Fruit fly (Drosophila melanogaster) whole organism, pupa: ENCODE measurements around the gene Polr2J.

Source experiments
- CG10348 ChIP-seq: fragments of 200-800 bp; sonication (Bioruptor generic); IDR thresholded peaks from 2 replicates; pipeline ENCODE4 v1.3.6; 2022; ENCODE audit warnings: missing biosample characterization, missing genetic modification characterization
- CG12605 ChIP-seq: fragments of 200-800 bp; sonication (Bioruptor generic); IDR thresholded peaks from 2 replicates; pipeline ENCODE4 v1.3.6; 2022; ENCODE audit warnings: missing biosample characterization, missing genetic modification characterization
- CG13204 ChIP-seq: fragments of 200-800 bp; sonication (Bioruptor generic); optimal IDR thresholded peaks from 2 replicates; lab custom pipeline; 2018; ENCODE audit warnings: missing biosample characterization, mild to moderate bottlenecking, missing genetic modification characterization, moderate library complexity
- CG14655 ChIP-seq: fragments of 200-800 bp; sonication (Bioruptor generic); optimal IDR thresholded peaks from 3 replicates; lab custom pipeline; 2017; ENCODE audit warnings: mild to moderate bottlenecking, missing biosample characterization, missing genetic modification reagents, missing genetic modification characterization
- CG15710 ChIP-seq: fragments of 200-800 bp; sonication (Bioruptor generic); optimal IDR thresholded peaks from 2 replicates; lab custom pipeline; 2018; ENCODE audit warnings: missing biosample characterization, mild to moderate bottlenecking, missing genetic modification characterization, moderate library complexity
- CG17806 ChIP-seq: fragments of 200-800 bp; sonication (Bioruptor generic); optimal IDR thresholded peaks from 2 replicates; lab custom pipeline; 2018; ENCODE audit warnings: missing biosample characterization, mild to moderate bottlenecking, missing genetic modification characterization, moderate library complexity
- CG32121 ChIP-seq: fragments of 200-800 bp; sonication (Bioruptor generic); IDR thresholded peaks from 2 replicates; pipeline ENCODE4 v1.3.6; 2022; ENCODE audit warnings: missing biosample characterization, missing genetic modification characterization
- CG34367 ChIP-seq: fragments of 200-800 bp; sonication (Bioruptor generic); optimal IDR thresholded peaks from 2 replicates; lab custom pipeline; 2018; ENCODE audit warnings: missing biosample characterization, mild to moderate bottlenecking, missing genetic modification characterization
- CG4496 ChIP-seq: fragments of 200-800 bp; sonication (Bioruptor generic); IDR thresholded peaks from 3 replicates; pipeline ENCODE4 v1.3.6; 2022; ENCODE audit warnings: missing biosample characterization, missing genetic modification characterization
- CG8159 ChIP-seq: fragments of 200-800 bp; sonication (Bioruptor generic); optimal IDR thresholded peaks from 3 replicates; lab custom pipeline; 2018; ENCODE audit warnings: missing biosample characterization, mild to moderate bottlenecking, missing genetic modification characterization, moderate library complexity
- CG8301 ChIP-seq: fragments of 200-800 bp; sonication (Bioruptor generic); optimal IDR thresholded peaks from 2 replicates; lab custom pipeline; 2018; ENCODE audit warnings: missing biosample characterization, mild to moderate bottlenecking, missing genetic modification characterization
- CG9948 ChIP-seq: fragments of 200-800 bp; sonication (Bioruptor generic); optimal IDR thresholded peaks from 2 replicates; lab custom pipeline; 2018; ENCODE audit warnings: missing biosample characterization, mild to moderate bottlenecking, missing genetic modification characterization, moderate library complexity
- D1 ChIP-seq: fragments of 200-800 bp; sonication (Bioruptor generic); optimal IDR thresholded peaks from 2 replicates; lab custom pipeline; 2018; ENCODE audit warnings: missing biosample characterization, mild to moderate bottlenecking, missing genetic modification characterization, moderate library complexity
- EcR ChIP-seq: fragments of 200-800 bp; sonication (Bioruptor generic); optimal IDR thresholded peaks from 3 replicates; lab custom pipeline; 2019; ENCODE audit warnings: missing biosample characterization, missing genetic modification characterization, mild to moderate bottlenecking, moderate library complexity, missing genetic modification reagents
- Ets98B ChIP-seq: fragments of 200-800 bp; sonication (Bioruptor generic); IDR thresholded peaks from 2 replicates; pipeline ENCODE4 v1.3.6; 2022; ENCODE audit warnings: missing biosample characterization, missing genetic modification characterization
- Pif1A ChIP-seq: fragments of 200-800 bp; sonication (Bioruptor generic); optimal IDR thresholded peaks from 3 replicates; lab custom pipeline; 2016; ENCODE audit warnings: missing biosample characterization, missing genetic modification characterization
- Pif1B ChIP-seq: fragments of 200-800 bp; sonication (Bioruptor generic); optimal IDR thresholded peaks from 3 replicates; lab custom pipeline; 2016; ENCODE audit warnings: missing biosample characterization, missing genetic modification characterization
- Snoo ChIP-seq: fragments of 200-800 bp; sonication (Bioruptor generic); optimal IDR thresholded peaks from 3 replicates; lab custom pipeline; 2017; ENCODE audit warnings: missing biosample characterization, mild to moderate bottlenecking, missing genetic modification characterization, inconsistent platforms
- fd96Ca ChIP-seq: fragments of 200-800 bp; sonication (Bioruptor generic); IDR thresholded peaks from 3 replicates; pipeline ENCODE4 v1.3.6; 2022; ENCODE audit warnings: missing biosample characterization, missing genetic modification characterization
- gl ChIP-seq: fragments of 200-800 bp; sonication (Bioruptor generic); optimal IDR thresholded peaks from 2 replicates; lab custom pipeline; 2018; ENCODE audit warnings: missing biosample characterization, mild to moderate bottlenecking, missing genetic modification characterization
- rn ChIP-seq: fragments of 200-800 bp; sonication (Bioruptor generic); IDR thresholded peaks from 2 replicates; pipeline ENCODE4 v1.3.6; 2022; ENCODE audit warnings: missing biosample characterization, missing genetic modification characterization

Gene Polr2J

dm6 chr2L:17410358-17410757, at the start of gene Polr2J, which contains the start of gene CG15141:
TSS of gene Polr2J (minus strand) at chr2L:17410406.
TSS of gene CG15141 (plus strand) at chr2L:17410641.
- TF ChIP-seq CG8301 (tag; lab: Kevin White, UChicago) (no peak), CG14655 (GFP tag; lab: Kevin White, UChicago) (no peak), CG4496 (GFP tag; lab: Robert Waterston, UW) (peak; percentile 73), fd96Ca (GFP tag; lab: Robert Waterston, UW) (peak; percentile 61; the same call in 2 of the 3 replicates), CG8159 (tag; lab: Kevin White, UChicago) (peak; percentile 69), CG17806 (peak; percentile 72), gl (tag; lab: Kevin White, UChicago) (no peak), Snoo (no peak), Pif1A (GFP tag; lab: Kevin White, UChicago) (no peak), EcR (GFP tag; lab: Kevin White, UChicago) (no peak), Pif1B (peak; percentile 59), Ets98B (no peak; the same call in 1 of the 2 replicates), CG15710 (tag; lab: Kevin White, UChicago) (peak; percentile 77), CG13204 (GFP tag; lab: Kevin White, UChicago) (no peak), CG10348 (GFP tag; lab: Robert Waterston, UW) (0 out of 2 replicates have a peak, but pooled peaks have one; percentile 32), CG9948 (peak; percentile 72), D1 (tag; lab: Kevin White, UChicago) (peak; percentile 33), CG12605 (no peak), CG34367 (tag; lab: Kevin White, UChicago) (peak; percentile 59), CG32121 (GFP tag; lab: Robert Waterston, UW) (peak; percentile 76), rn (GFP tag; lab: Robert Waterston, UW) (peak; percentile 66)

dm6 chr2L:17457944-17458343, 47.7 kb upstream of the Polr2J start, which contains the start of gene CG18563:
TSS of gene CG18563 (minus strand) at chr2L:17458044.
- TF ChIP-seq Ets98B (no peak), CG12605 (no peak), rn (GFP tag; lab: Robert Waterston, UW) (no peak), Pif1B (no peak), fd96Ca (GFP tag; lab: Robert Waterston, UW) (no peak), CG17806 (no peak), CG13204 (GFP tag; lab: Kevin White, UChicago) (no peak), CG4496 (GFP tag; lab: Robert Waterston, UW) (no peak), CG9948 (no peak), D1 (tag; lab: Kevin White, UChicago) (no peak), CG8301 (tag; lab: Kevin White, UChicago) (no peak), gl (tag; lab: Kevin White, UChicago) (no peak), CG34367 (tag; lab: Kevin White, UChicago) (no peak), CG32121 (GFP tag; lab: Robert Waterston, UW) (no peak), CG10348 (GFP tag; lab: Robert Waterston, UW) (no peak), CG14655 (GFP tag; lab: Kevin White, UChicago) (no peak), CG15710 (tag; lab: Kevin White, UChicago) (no peak), Pif1A (GFP tag; lab: Kevin White, UChicago) (no peak), EcR (GFP tag; lab: Kevin White, UChicago) (no peak)

dm6 chr2L:17455823-17456222, 45.6 kb upstream of the Polr2J start, which contains the start of gene SPH93:
TSS of gene SPH93 (minus strand) at chr2L:17455923.
- TF ChIP-seq fd96Ca (GFP tag; lab: Robert Waterston, UW) (no peak), CG9948 (no peak), CG15710 (tag; lab: Kevin White, UChicago) (no peak), Ets98B (no peak), CG8301 (tag; lab: Kevin White, UChicago) (no peak), D1 (tag; lab: Kevin White, UChicago) (no peak), gl (tag; lab: Kevin White, UChicago) (no peak), CG34367 (tag; lab: Kevin White, UChicago) (no peak), EcR (GFP tag; lab: Kevin White, UChicago) (no peak)

- no peak for TF ChIP-seq CG4496 (GFP tag; lab: Robert Waterston, UW)
- no peak for TF ChIP-seq Pif1A (GFP tag; lab: Kevin White, UChicago)
- no peak for TF ChIP-seq fd96Ca (GFP tag; lab: Robert Waterston, UW)
- no peak for TF ChIP-seq CG10348 (GFP tag; lab: Robert Waterston, UW)
- TF ChIP-seq CG17806, result no peak
- no peak for TF ChIP-seq Snoo
- no peak for TF ChIP-seq CG9948
- TF ChIP-seq CG12605, result no peak
Measured at dm6 chr2L:17452624-17453023, 42.4 kb upstream of the Polr2J start, which contains the start of gene CG5050. TSS of gene CG5050 (plus strand) at chr2L:17452924.

- no peak for TF ChIP-seq Snoo
- TF ChIP-seq D1 (tag; lab: Kevin White, UChicago), result no peak
- no peak for TF ChIP-seq CG4496 (GFP tag; lab: Robert Waterston, UW)
- no peak for TF ChIP-seq CG8159 (tag; lab: Kevin White, UChicago)
- no peak for TF ChIP-seq rn (GFP tag; lab: Robert Waterston, UW)
- no peak for TF ChIP-seq CG13204 (GFP tag; lab: Kevin White, UChicago)
- TF ChIP-seq fd96Ca (GFP tag; lab: Robert Waterston, UW), result no peak
- TF ChIP-seq CG10348 (GFP tag; lab: Robert Waterston, UW), result no peak
- TF ChIP-seq CG14655 (GFP tag; lab: Kevin White, UChicago), result no peak
- no peak for TF ChIP-seq CG12605
- TF ChIP-seq CG15710 (tag; lab: Kevin White, UChicago), result no peak
- no peak for TF ChIP-seq CG9948
- TF ChIP-seq CG17806, result no peak
Measured at dm6 chr2L:17452084-17452483, 41.9 kb upstream of the Polr2J start.
